Fruit fly (Drosophila melanogaster): Measurements from ENCODE around the gene CG33080.

dm6 chrX:5676855-5677254 is 40.7 kb downstream of the CG33080 start:
- TF ChIP-seq rn (GFP tag; IDR thresholded peaks at IDR 0.05) (no peak), Pif1A (GFP tag; optimal IDR thresholded peaks at IDR 0.05) (no peak)

Measured in whole organism, pupa.